Fruit fly (Drosophila melanogaster) whole organism, wandering third instar larva: ENCODE results near the gene CG11698.

Experiments used
- Abd-B ChIP-seq: fragments of >200 bp; optimal IDR thresholded peaks from 2 replicates; lab custom pipeline; 2017; ENCODE audit warnings: missing biosample characterization, missing genetic modification characterization
- CG32264 ChIP-seq: fragments of 200-800 bp; sonication (Bioruptor generic); optimal IDR thresholded peaks from 2 replicates; lab custom pipeline; 2016; ENCODE audit warnings: missing biosample characterization, missing genetic modification characterization
- CG9705 ChIP-seq: fragments of 200-800 bp; sonication (Bioruptor generic); optimal IDR thresholded peaks from 2 replicates; lab custom pipeline; 2018; ENCODE audit warnings: missing biosample characterization, mild to moderate bottlenecking, missing genetic modification characterization
- CrebA ChIP-seq: fragments of 200-800 bp; sonication (Bioruptor generic); optimal IDR thresholded peaks from 2 replicates; lab custom pipeline; 2016; ENCODE audit warnings: missing biosample characterization, mild to moderate bottlenecking, missing genetic modification characterization, borderline replicate concordance
- Dfd ChIP-seq: fragments of >200 bp; optimal IDR thresholded peaks from 2 replicates; lab custom pipeline; 2017; ENCODE audit warnings: missing biosample characterization, missing genetic modification characterization
- Dif ChIP-seq: fragments of 200-275, 200-300 bp; sonication (Bioruptor generic); optimal IDR thresholded peaks from 2 replicates; lab custom pipeline; 2018; ENCODE audit warnings: missing biosample characterization, missing genetic modification characterization; ENCODE audit not compliant: partially characterized antibody
- GATAd ChIP-seq: sonication (Bioruptor generic); optimal IDR thresholded peaks from 2 replicates; lab custom pipeline; 2016; ENCODE audit warnings: missing biosample characterization, missing genetic modification characterization
- HLH106 ChIP-seq: fragments of 200-800 bp; optimal IDR thresholded peaks from 3 replicates; lab custom pipeline; 2019; ENCODE audit warnings: missing biosample characterization, mild to moderate bottlenecking, missing genetic modification characterization, moderate library complexity
- Hnf4 ChIP-seq: fragments of 200-800 bp; sonication (Bioruptor generic); optimal IDR thresholded peaks from 2 replicates; lab custom pipeline; 2016; ENCODE audit warnings: missing biosample characterization, mild to moderate bottlenecking, missing genetic modification characterization
- Hr78 ChIP-seq: fragments of >200 bp; optimal IDR thresholded peaks from 2 replicates; lab custom pipeline; 2017; ENCODE audit warnings: missing biosample characterization, missing genetic modification characterization
- Hr83 ChIP-seq: fragments of 200-300 bp; sonication (Bioruptor generic); optimal IDR thresholded peaks from 2 replicates; lab custom pipeline; 2016; ENCODE audit warnings: missing biosample characterization, mild to moderate bottlenecking, missing genetic modification characterization, moderate library complexity; ENCODE audit not compliant: poor library complexity, severe bottlenecking
- Jra ChIP-seq: sonication (Bioruptor generic); optimal IDR thresholded peaks from 2 replicates; lab custom pipeline; 2016; ENCODE audit warnings: missing biosample characterization, missing genetic modification characterization
- Mio ChIP-seq: sonication (Bioruptor generic); optimal IDR thresholded peaks from 2 replicates; lab custom pipeline; 2016; ENCODE audit warnings: missing biosample characterization, missing genetic modification characterization
- Myc ChIP-seq: fragments of >200 bp; optimal IDR thresholded peaks from 2 replicates; lab custom pipeline; 2017
- OdsH ChIP-seq: fragments of 200-800 bp; sonication (Bioruptor generic); optimal IDR thresholded peaks from 2 replicates; lab custom pipeline; 2016; ENCODE audit warnings: missing biosample characterization, mild to moderate bottlenecking, missing genetic modification characterization
- Rel ChIP-seq, 2 experiments: fragments of 200-800 bp; sonication (Bioruptor generic) in 1 of 2; optimal IDR thresholded peaks; 2 replicates in 1 of 2; 3 replicates in 1 of 2; lab custom pipeline; 2016 to 2019; ENCODE audit warnings: mild to moderate bottlenecking in 2 of 2, missing biosample characterization in 2 of 2, missing genetic modification characterization in 2 of 2, moderate library complexity in 1 of 2
- Sp1 ChIP-seq: fragments of 200-800 bp; sonication (Bioruptor generic); optimal IDR thresholded peaks from 3 replicates; lab custom pipeline; 2019; ENCODE audit warnings: missing biosample characterization, mild to moderate bottlenecking, missing genetic modification characterization, moderate library complexity
- Vsx2 ChIP-seq: fragments of 200-300, 225-300 bp; sonication (Bioruptor generic); optimal IDR thresholded peaks from 2 replicates; lab custom pipeline; 2018; ENCODE audit warnings: missing biosample characterization, missing genetic modification characterization; ENCODE audit not compliant: partially characterized antibody
- br ChIP-seq: fragments of 200-800 bp; sonication (Bioruptor generic); optimal IDR thresholded peaks from 2 replicates; lab custom pipeline; 2016; ENCODE audit warnings: missing biosample characterization, missing genetic modification characterization
- brk ChIP-seq: fragments of 200-800 bp; sonication (Bioruptor generic); optimal IDR thresholded peaks from 2 replicates; lab custom pipeline; 2016; ENCODE audit warnings: missing biosample characterization, mild to moderate bottlenecking, missing genetic modification characterization
- dl ChIP-seq, 2 experiments: fragments of 175-275, 200-275 bp in 1 of 2; fragments of 200-275 bp in 1 of 2; sonication (Bioruptor generic); optimal IDR thresholded peaks; lab custom pipeline; 2018; ENCODE audit warnings: mild to moderate bottlenecking in 2 of 2, missing biosample characterization in 2 of 2, missing genetic modification characterization in 2 of 2, moderate library complexity in 2 of 2; ENCODE audit not compliant: partially characterized antibody in 2 of 2, insufficient read depth in 1 of 2
- dmrt93B ChIP-seq: fragments of 200-800 bp; sonication (Bioruptor generic); optimal IDR thresholded peaks from 2 replicates; lab custom pipeline; 2018; ENCODE audit warnings: missing biosample characterization, mild to moderate bottlenecking, missing genetic modification characterization
- dsf ChIP-seq: sonication (Bioruptor generic); optimal IDR thresholded peaks from 2 replicates; lab custom pipeline; 2016; ENCODE audit warnings: missing biosample characterization, missing genetic modification characterization, borderline replicate concordance
- ey ChIP-seq: fragments of 200-800 bp; sonication (Bioruptor generic); optimal IDR thresholded peaks from 2 replicates; lab custom pipeline; 2016; ENCODE audit warnings: missing biosample characterization, missing genetic modification characterization
- foxo ChIP-seq, 2 experiments: fragments of 200-800 bp; sonication (Bioruptor generic); optimal IDR thresholded peaks; 2 replicates in 1 of 2; 3 replicates in 1 of 2; lab custom pipeline; 2016 to 2017; ENCODE audit warnings: missing biosample characterization in 2 of 2, missing genetic modification characterization in 2 of 2
- fru ChIP-seq: fragments of 200-800 bp; sonication (Bioruptor generic); optimal IDR thresholded peaks from 3 replicates; lab custom pipeline; 2016; ENCODE audit warnings: missing biosample characterization, mild to moderate bottlenecking, missing genetic modification characterization
- h ChIP-seq: fragments of 200-800 bp; sonication (Bioruptor generic); optimal IDR thresholded peaks from 3 replicates; lab custom pipeline; 2016; ENCODE audit warnings: missing biosample characterization, mild to moderate bottlenecking, missing genetic modification characterization
- jim ChIP-seq: fragments of 175-275, 200-325 bp; sonication (Bioruptor generic); optimal IDR thresholded peaks from 2 replicates; lab custom pipeline; 2016; ENCODE audit warnings: missing biosample characterization, mild to moderate bottlenecking, missing genetic modification characterization
- lola ChIP-seq: fragments of >200 bp; optimal IDR thresholded peaks from 2 replicates; lab custom pipeline; 2017; ENCODE audit warnings: missing biosample characterization, missing genetic modification characterization
- psq ChIP-seq: fragments of 200-800 bp; sonication (Bioruptor generic); optimal IDR thresholded peaks from 3 replicates; lab custom pipeline; 2017; ENCODE audit warnings: missing biosample characterization, mild to moderate bottlenecking, missing genetic modification characterization, moderate library complexity
- rgr ChIP-seq: fragments of 200-800 bp; sonication (Bioruptor generic); optimal IDR thresholded peaks from 3 replicates; lab custom pipeline; 2016; ENCODE audit warnings: missing biosample characterization, mild to moderate bottlenecking, missing genetic modification characterization
- sage ChIP-seq: fragments of 200-800 bp; sonication (Bioruptor generic); optimal IDR thresholded peaks from 2 replicates; lab custom pipeline; 2016; ENCODE audit warnings: missing biosample characterization, mild to moderate bottlenecking, missing genetic modification characterization
- sv ChIP-seq: fragments of 200-800 bp; sonication (Bioruptor generic); optimal IDR thresholded peaks from 3 replicates; lab custom pipeline; 2016; ENCODE audit warnings: missing biosample characterization, missing genetic modification characterization
- tai ChIP-seq: sonication (Bioruptor generic); optimal IDR thresholded peaks from 2 replicates; lab custom pipeline; 2016; ENCODE audit warnings: missing biosample characterization, missing genetic modification characterization
- usp ChIP-seq: fragments of >200 bp; optimal IDR thresholded peaks from 2 replicates; lab custom pipeline; 2017; ENCODE audit warnings: missing biosample characterization, missing genetic modification characterization
- woc ChIP-seq: sonication (Bioruptor generic); optimal IDR thresholded peaks from 2 replicates; lab custom pipeline; 2016; ENCODE audit warnings: missing biosample characterization, mild to moderate bottlenecking, missing genetic modification characterization

Gene CG11698

DNA sequence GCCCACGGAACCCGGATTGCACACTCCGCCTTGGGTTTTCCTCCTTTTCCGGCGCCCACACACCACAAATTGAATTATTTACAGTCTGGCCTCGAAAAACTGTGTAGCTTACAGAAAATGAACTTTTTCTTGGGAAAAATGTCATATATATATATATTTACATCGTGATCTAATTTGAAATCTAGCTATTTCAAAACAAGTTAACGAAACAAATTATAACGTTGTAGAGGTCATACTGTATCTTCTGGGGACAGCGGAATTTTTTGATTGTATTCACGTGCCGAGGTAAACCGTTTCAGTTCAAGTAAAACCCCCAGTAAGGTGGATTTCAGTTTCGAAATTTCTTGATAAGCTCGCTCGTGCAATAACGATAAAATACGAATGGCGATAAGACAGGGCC lies 42.5 kb downstream of the CG11698 start:
- TF ChIP-seq CG9705 (GFP tag; lab: Kevin White, UChicago) (peak; percentile 13), OdsH (peak; percentile 63), Hr83 (GFP tag; lab: Kevin White, UChicago) (no peak), Jra (GFP tag; lab: Kevin White, UChicago) (peak; percentile 17), CrebA (GFP tag; lab: Kevin White, UChicago) (no peak), dmrt93B (GFP tag; lab: Kevin White, UChicago) (peak; percentile 30), ey (peak; percentile 45), Vsx2 (no peak), br (peak; percentile 45), foxo (GFP tag; optimal IDR thresholded peaks at IDR 0.05; lab: Kevin White, UChicago) (peak in 1 of 2 experiments; percentile 69), fru (GFP tag; lab: Kevin White, UChicago) (peak; percentile 37), Rel (GFP tag; optimal IDR thresholded peaks at IDR 0.05; lab: Kevin White, UChicago) (no peak), Rel (tag; optimal IDR thresholded peaks at IDR 0.05; lab: Kevin White, UChicago) (peak; percentile 80), rgr (GFP tag; lab: Kevin White, UChicago) (peak; percentile 73), sv (no peak), lola (GFP tag; lab: Kevin White, UChicago) (no peak), Sp1 (GFP tag; lab: Kevin White, UChicago) (peak; percentile 70), psq (GFP tag; lab: Kevin White, UChicago) (peak; percentile 19), Hnf4 (peak; percentile 54), CG32264 (GFP tag; lab: Kevin White, UChicago) (peak; percentile 18), HLH106 (tag; lab: Kevin White, UChicago) (peak; percentile 68), sage (GFP tag; lab: Kevin White, UChicago) (no peak), h (GFP tag; lab: Kevin White, UChicago) (peak; percentile 60), Myc (lab: Kevin White, UChicago) (no peak)

DNA sequence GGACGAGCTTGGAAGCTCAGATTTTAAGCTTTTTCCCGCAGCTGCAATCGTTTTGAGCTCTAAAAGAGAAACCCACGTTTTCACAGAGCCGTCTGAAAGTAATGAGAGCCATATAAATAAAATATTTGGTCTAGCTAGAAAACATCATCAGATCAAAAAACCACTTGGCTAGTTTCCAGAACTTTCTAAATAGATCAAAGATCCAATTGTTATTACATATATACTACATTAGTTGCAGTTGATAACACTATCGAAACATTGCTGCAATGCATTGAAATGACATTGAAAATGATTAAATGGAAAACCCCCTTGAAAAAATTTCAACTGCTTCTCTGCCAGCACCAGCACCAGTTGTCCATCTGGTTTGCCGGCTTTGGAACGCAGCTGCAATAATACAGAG lies 43.0 kb downstream of the CG11698 start:
- TF ChIP-seq br (peak; percentile 9), h (GFP tag; lab: Kevin White, UChicago) (peak; percentile 10), Dfd (GFP tag; lab: Kevin White, UChicago) (no peak), Mio (GFP tag; lab: Kevin White, UChicago) (no peak), dl (GFP tag; optimal IDR thresholded peaks at IDR 0.05; lab: Kevin White, UChicago; ENCODE audit: insufficient read depth in 1 of 2, partially characterized antibody in 2 of 2) (no peak), Rel (GFP tag; optimal IDR thresholded peaks at IDR 0.05; lab: Kevin White, UChicago) (no peak), Rel (tag; optimal IDR thresholded peaks at IDR 0.05; lab: Kevin White, UChicago) (no peak), Hr78 (GFP tag; lab: Kevin White, UChicago) (no peak), Sp1 (GFP tag; lab: Kevin White, UChicago) (no peak), Jra (GFP tag; lab: Kevin White, UChicago) (no peak), foxo (GFP tag; optimal IDR thresholded peaks at IDR 0.05; lab: Kevin White, UChicago) (no peak), Dif (GFP tag; lab: Kevin White, UChicago) (no peak), Vsx2 (no peak), brk (no peak), Myc (lab: Kevin White, UChicago) (no peak), CrebA (GFP tag; lab: Kevin White, UChicago) (no peak), sage (GFP tag; lab: Kevin White, UChicago) (no peak), CG9705 (GFP tag; lab: Kevin White, UChicago) (no peak), HLH106 (tag; lab: Kevin White, UChicago) (peak; percentile 43), GATAd (GFP tag; lab: Kevin White, UChicago) (no peak), Hr83 (GFP tag; lab: Kevin White, UChicago) (no peak), OdsH (no peak), ey (peak; percentile 24), lola (GFP tag; lab: Kevin White, UChicago) (no peak)

DNA sequence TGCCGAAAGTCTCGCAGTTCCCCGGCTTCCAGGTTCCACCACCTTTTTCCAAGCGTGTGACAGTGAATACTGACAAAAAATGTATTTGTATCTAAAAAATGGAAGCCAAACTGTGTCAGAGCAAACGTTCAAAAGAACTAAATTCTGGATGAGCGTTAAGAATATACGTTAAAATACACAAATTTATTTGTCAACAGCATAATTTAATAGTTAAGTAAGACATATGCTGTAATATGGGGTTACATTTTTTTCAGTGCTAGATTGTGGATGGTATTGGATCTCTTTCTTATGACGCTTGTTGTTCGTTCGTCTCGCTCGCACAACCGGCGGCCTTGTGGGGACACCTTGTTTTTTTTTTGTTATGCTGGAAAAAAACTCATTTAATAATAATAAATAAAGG lies 43.6 kb downstream of the CG11698 start:
- TF ChIP-seq Rel (GFP tag; optimal IDR thresholded peaks at IDR 0.05; lab: Kevin White, UChicago) (no peak), Rel (tag; optimal IDR thresholded peaks at IDR 0.05; lab: Kevin White, UChicago) (no peak), Mio (GFP tag; lab: Kevin White, UChicago) (no peak), Dif (GFP tag; lab: Kevin White, UChicago) (no peak), Hnf4 (peak; percentile 11), woc (peak; percentile 12), brk (peak; percentile 26), sage (GFP tag; lab: Kevin White, UChicago) (peak; percentile 4), CG32264 (GFP tag; lab: Kevin White, UChicago) (peak; percentile 44), dmrt93B (GFP tag; lab: Kevin White, UChicago) (no peak), dsf (GFP tag; lab: Kevin White, UChicago) (no peak), ey (peak; percentile 50), Myc (lab: Kevin White, UChicago) (no peak), Vsx2 (no peak), Sp1 (GFP tag; lab: Kevin White, UChicago) (no peak), sv (peak; percentile 95), Jra (GFP tag; lab: Kevin White, UChicago) (no peak), Hr83 (GFP tag; lab: Kevin White, UChicago) (no peak), lola (GFP tag; lab: Kevin White, UChicago) (no peak), h (GFP tag; lab: Kevin White, UChicago) (peak; percentile 72), rgr (GFP tag; lab: Kevin White, UChicago) (peak; percentile 61), Hr78 (GFP tag; lab: Kevin White, UChicago) (no peak), foxo (GFP tag; optimal IDR thresholded peaks at IDR 0.05; lab: Kevin White, UChicago) (peak in 1 of 2 experiments; percentile 54), GATAd (GFP tag; lab: Kevin White, UChicago) (no peak), tai (GFP tag; lab: Kevin White, UChicago) (no peak), br (peak; percentile 57), CG9705 (GFP tag; lab: Kevin White, UChicago) (no peak), Abd-B (GFP tag; lab: Kevin White, UChicago) (no peak), CrebA (GFP tag; lab: Kevin White, UChicago) (no peak), fru (GFP tag; lab: Kevin White, UChicago) (peak; percentile 67), Dfd (GFP tag; lab: Kevin White, UChicago) (no peak), psq (GFP tag; lab: Kevin White, UChicago) (peak; percentile 9), jim (GFP tag; lab: Kevin White, UChicago) (no peak), OdsH (peak; percentile 38), dl (GFP tag; optimal IDR thresholded peaks at IDR 0.05; lab: Kevin White, UChicago; ENCODE audit: insufficient read depth in 1 of 2, partially characterized antibody in 2 of 2) (no peak), usp (GFP tag; lab: Kevin White, UChicago) (no peak)
